Worm (Caenorhabditis elegans) whole organism, late embryonic: ENCODE measurements around the gene F59B10.3.
A peak's percentile ranks its signal among the peaks of the same experiment; 100 is the strongest.

Source experiments
- C38D4.7 ChIP-seq: fragments of 200-800 bp; sonication (Bioruptor generic); optimal IDR thresholded peaks from 2 replicates; lab custom pipeline; 2018; ENCODE audit warnings: mild to moderate bottlenecking, missing genetic modification characterization, moderate library complexity, missing compliant biosample characterization
- K02D7.2 ChIP-seq: sonication (generic microtip); optimal IDR thresholded peaks from 2 replicates; lab custom pipeline; 2017; ENCODE audit warnings: mild to moderate bottlenecking, missing genetic modification characterization, missing compliant biosample characterization
- Y22D7AL.16 ChIP-seq: sonication (generic microtip); optimal IDR thresholded peaks from 2 replicates; lab custom pipeline; 2016; ENCODE audit warnings: missing genetic modification characterization, missing compliant biosample characterization
- ceh-2 ChIP-seq: sonication (generic microtip); optimal IDR thresholded peaks from 2 replicates; lab custom pipeline; 2016; ENCODE audit warnings: missing genotype, missing genetic modification characterization, missing compliant biosample characterization
- ceh-22 ChIP-seq: sonication (generic microtip); optimal IDR thresholded peaks from 2 replicates; lab custom pipeline; 2017; ENCODE audit warnings: missing biosample characterization, missing genetic modification characterization
- ceh-31 ChIP-seq: sonication (generic microtip); optimal IDR thresholded peaks from 2 replicates; lab custom pipeline; 2016; ENCODE audit warnings: missing genetic modification characterization, missing compliant biosample characterization
- ceh-48 ChIP-seq: sonication (generic microtip); optimal IDR thresholded peaks from 2 replicates; lab custom pipeline; 2016; ENCODE audit warnings: missing genetic modification characterization, inconsistent platforms, missing compliant biosample characterization
- che-1 ChIP-seq: sonication (generic microtip); optimal IDR thresholded peaks from 2 replicates; lab custom pipeline; 2016; ENCODE audit warnings: mild to moderate bottlenecking, missing genetic modification characterization, missing compliant biosample characterization
- elt-2 ChIP-seq: sonication (generic microtip); optimal IDR thresholded peaks from 2 replicates; lab custom pipeline; 2016; ENCODE audit warnings: missing genetic modification reagents, missing genetic modification characterization, missing compliant biosample characterization
- elt-4 ChIP-seq: sonication (generic microtip); optimal IDR thresholded peaks from 2 replicates; lab custom pipeline; 2016; ENCODE audit warnings: missing genetic modification characterization, missing compliant biosample characterization
- ets-4 ChIP-seq: sonication (generic microtip); optimal IDR thresholded peaks from 2 replicates; lab custom pipeline; 2016; ENCODE audit warnings: missing genetic modification characterization, missing compliant biosample characterization
- eyg-1 ChIP-seq: sonication (generic microtip); optimal IDR thresholded peaks from 2 replicates; lab custom pipeline; 2016; ENCODE audit warnings: missing genotype, missing genetic modification characterization, missing compliant biosample characterization
- fax-1 ChIP-seq: sonication (generic microtip); optimal IDR thresholded peaks from 2 replicates; lab custom pipeline; 2016; ENCODE audit warnings: missing genotype, missing genetic modification characterization, missing compliant biosample characterization
- hlh-13 ChIP-seq: fragments of 200-800 bp; sonication (Bioruptor generic); optimal IDR thresholded peaks from 2 replicates; lab custom pipeline; 2018; ENCODE audit warnings: mild to moderate bottlenecking, missing genetic modification characterization, missing compliant biosample characterization
- hlh-30 ChIP-seq: sonication (generic microtip); optimal IDR thresholded peaks from 2 replicates; lab custom pipeline; 2017; ENCODE audit warnings: antibody characterized with exemption, missing genetic modification characterization, missing compliant biosample characterization; ENCODE audit not compliant: insufficient read depth
- hlh-6 ChIP-seq: sonication (generic microtip); optimal IDR thresholded peaks from 2 replicates; lab custom pipeline; 2016; ENCODE audit warnings: missing genotype, missing genetic modification characterization, missing compliant biosample characterization
- hlh-8 ChIP-seq: sonication (generic microtip); optimal IDR thresholded peaks from 2 replicates; lab custom pipeline; 2016; ENCODE audit warnings: missing genotype, missing genetic modification characterization, missing compliant biosample characterization
- lim-6 ChIP-seq: sonication (generic microtip); optimal IDR thresholded peaks from 2 replicates; lab custom pipeline; 2016; ENCODE audit warnings: missing genetic modification characterization, missing compliant biosample characterization
- lin-11 ChIP-seq: fragments of 200-800 bp; sonication (Bioruptor generic); optimal IDR thresholded peaks from 2 replicates; lab custom pipeline; 2018; ENCODE audit warnings: mild to moderate bottlenecking, missing genetic modification characterization, missing compliant biosample characterization
- madf-2 ChIP-seq: sonication (generic microtip); optimal IDR thresholded peaks from 2 replicates; lab custom pipeline; 2017; ENCODE audit warnings: missing genetic modification characterization, missing compliant biosample characterization
- mec-3 ChIP-seq: sonication (generic microtip); optimal IDR thresholded peaks from 2 replicates; lab custom pipeline; 2016; ENCODE audit warnings: borderline replicate concordance, missing genetic modification characterization, missing compliant biosample characterization
- npax-4 ChIP-seq: sonication (generic microtip); optimal IDR thresholded peaks from 2 replicates; lab custom pipeline; 2016; ENCODE audit warnings: missing genetic modification characterization, missing compliant biosample characterization
- odd-2 ChIP-seq: sonication (generic microtip); optimal IDR thresholded peaks from 2 replicates; lab custom pipeline; 2017; ENCODE audit warnings: antibody characterized with exemption, mild to moderate bottlenecking, missing genetic modification characterization, missing compliant biosample characterization
- pha-2 ChIP-seq: sonication (generic microtip); optimal IDR thresholded peaks from 2 replicates; lab custom pipeline; 2017; ENCODE audit warnings: mild to moderate bottlenecking, missing genetic modification characterization, missing compliant biosample characterization
- pqm-1 ChIP-seq: sonication (generic microtip); optimal IDR thresholded peaks from 2 replicates; lab custom pipeline; 2016; ENCODE audit warnings: missing genetic modification characterization, missing compliant biosample characterization
- pros-1 ChIP-seq: fragments of 150-350 bp; optimal IDR thresholded peaks from 2 replicates; lab custom pipeline; 2014; ENCODE audit warnings: missing biosample characterization, missing genetic modification reagents, missing genetic modification characterization
- ref-2 ChIP-seq: sonication (generic microtip); optimal IDR thresholded peaks from 2 replicates; lab custom pipeline; 2016; ENCODE audit warnings: missing genetic modification characterization, missing compliant biosample characterization
- syd-9 ChIP-seq: sonication (generic microtip); optimal IDR thresholded peaks from 2 replicates; lab custom pipeline; 2016; ENCODE audit warnings: mild to moderate bottlenecking, missing genetic modification characterization, moderate library complexity, missing compliant biosample characterization
- tbx-7 ChIP-seq: sonication (generic microtip); optimal IDR thresholded peaks from 2 replicates; lab custom pipeline; 2016; ENCODE audit warnings: missing genotype, missing genetic modification characterization, missing compliant biosample characterization
- ttx-3 ChIP-seq: sonication (generic microtip); optimal IDR thresholded peaks from 2 replicates; lab custom pipeline; 2016; ENCODE audit warnings: missing genetic modification reagents, missing genetic modification characterization, missing compliant biosample characterization
- unc-3 ChIP-seq, 2 experiments: fragments of 200-800 bp in 1 of 2; sonication (Bioruptor generic) in 1 of 2; sonication (generic microtip) in 1 of 2; conservative IDR thresholded peaks in 1 of 2; optimal IDR thresholded peaks in 1 of 2; 2 replicates each; pipeline versions ENCODE4 v1.3.6 to Lab custom; 2016 to 2022; ENCODE audit warnings: missing compliant biosample characterization in 2 of 2, missing genetic modification characterization in 2 of 2, missing genetic modification reagents in 1 of 2
- unc-55 ChIP-seq: sonication (generic microtip); optimal IDR thresholded peaks from 2 replicates; lab custom pipeline; 2017; ENCODE audit warnings: missing biosample characterization, missing genetic modification reagents, missing genetic modification characterization
- zip-5 ChIP-seq: sonication (generic microtip); optimal IDR thresholded peaks from 2 replicates; lab custom pipeline; 2016; ENCODE audit warnings: missing genetic modification characterization, missing compliant biosample characterization
- ztf-16 ChIP-seq: sonication (generic microtip); optimal IDR thresholded peaks from 2 replicates; lab custom pipeline; 2017; ENCODE audit warnings: missing genetic modification characterization, missing compliant biosample characterization

The F59B10.3 gene

DNA sequence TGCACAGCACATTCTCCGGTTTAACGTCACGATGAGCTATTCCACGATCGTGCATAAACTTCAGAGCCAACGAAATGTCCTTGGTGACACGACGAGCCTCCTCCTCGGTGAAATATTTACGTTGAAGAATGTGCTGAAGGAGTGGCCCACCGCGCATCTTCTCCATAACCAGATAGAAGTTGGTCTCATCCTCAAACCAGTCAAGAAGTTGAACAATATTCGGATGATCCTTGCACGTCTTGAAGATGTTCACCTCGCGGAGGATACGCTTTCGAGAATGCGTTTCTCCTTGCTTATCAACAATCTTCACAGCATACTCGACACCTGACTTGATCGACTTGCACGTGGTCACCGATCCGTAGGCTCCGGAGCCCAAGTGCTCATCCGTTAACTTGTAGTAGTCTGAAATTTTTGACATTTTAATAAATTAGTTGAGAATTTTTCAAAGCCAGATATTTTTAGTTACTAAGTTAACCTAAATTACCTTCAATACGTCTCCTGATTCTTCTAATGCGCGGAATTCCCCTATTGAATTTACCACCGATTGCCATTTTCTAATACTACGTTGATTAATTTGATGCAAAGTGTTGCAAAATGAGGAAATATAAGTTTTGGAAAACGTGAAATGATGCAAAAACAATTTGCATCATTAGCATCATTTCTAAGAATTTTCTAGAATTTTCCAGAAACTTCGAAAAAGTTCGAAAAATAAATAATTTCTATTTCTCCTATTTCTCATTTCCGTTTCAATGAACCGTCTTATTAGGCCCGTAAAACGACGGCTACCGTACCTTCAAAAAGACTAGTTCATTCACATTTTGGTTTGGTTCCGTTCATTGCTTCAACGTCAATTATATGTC lies 35.8 kb downstream of the F59B10.3 start:
- TF ChIP-seq ref-2 (tag; lab: Kevin White, UChicago) (no peak), lim-6 (tag; lab: Kevin White, UChicago) (no peak), npax-4 (tag; lab: Kevin White, UChicago) (no peak), mec-3 (tag; lab: Kevin White, UChicago) (no peak), fax-1 (tag; lab: Kevin White, UChicago) (no peak), hlh-30 (tag; lab: Kevin White, UChicago) (no peak), zip-5 (tag; lab: Kevin White, UChicago) (no peak), K02D7.2 (tag; lab: Kevin White, UChicago) (no peak), elt-4 (tag; lab: Kevin White, UChicago) (no peak), pqm-1 (tag; lab: Kevin White, UChicago) (no peak), Y22D7AL.16 (tag; lab: Kevin White, UChicago) (no peak), ets-4 (tag; lab: Kevin White, UChicago) (no peak), syd-9 (tag; lab: Kevin White, UChicago) (no peak), ceh-48 (no peak)

DNA sequence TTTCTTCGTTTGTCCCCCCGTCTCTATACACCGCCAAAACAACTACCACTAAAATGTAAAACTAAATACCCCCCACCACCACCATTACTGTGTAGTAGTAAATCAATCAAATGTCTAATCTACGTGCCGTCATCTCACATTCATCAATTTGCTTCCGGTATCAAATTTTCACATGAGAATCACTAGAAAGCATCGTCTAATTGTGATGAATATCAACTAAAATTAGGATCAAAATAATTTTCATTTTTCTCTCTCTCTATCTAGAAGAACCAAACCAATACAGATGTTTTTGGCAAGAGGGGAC lies 36.4 kb downstream of the F59B10.3 start:
- TF ChIP-seq Y22D7AL.16 (tag; lab: Kevin White, UChicago) (no peak), madf-2 (no peak), unc-55 (GFP tag; lab: Kevin White, UChicago) (peak; percentile 79)

DNA sequence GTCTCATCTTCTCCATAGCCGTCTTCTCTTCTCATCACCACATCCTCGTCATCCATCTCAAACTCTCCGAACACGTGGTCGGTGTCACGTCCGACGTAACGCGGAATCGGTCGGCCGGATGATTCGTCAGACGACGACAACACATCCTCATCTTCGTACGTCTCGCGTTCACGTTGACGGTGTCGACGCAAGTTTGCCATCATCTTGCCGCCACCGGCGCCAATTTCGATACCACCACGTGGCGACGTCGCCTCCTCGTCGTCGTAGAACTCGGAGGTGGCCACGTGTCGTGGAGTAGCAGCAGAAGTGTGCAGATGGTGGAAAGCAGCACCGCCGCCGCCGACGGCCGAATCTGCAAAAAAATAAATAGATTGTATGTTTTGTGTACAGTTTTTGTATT lies 37.0 kb downstream of the F59B10.3 start:
- TF ChIP-seq hlh-8 (tag; lab: Kevin White, UChicago): peak; percentile 26
- no peak for TF ChIP-seq unc-3 (GFP tag; conservative IDR thresholded peaks at IDR 0.05; lab: Robert Waterston, UW)
- TF ChIP-seq unc-3 (tag; optimal IDR thresholded peaks at IDR 0.05; lab: Kevin White, UChicago): no peak
- no peak for TF ChIP-seq C38D4.7
- TF ChIP-seq elt-4 (tag; lab: Kevin White, UChicago): peak; percentile 12
- TF ChIP-seq ttx-3: no peak
- TF ChIP-seq npax-4 (tag; lab: Kevin White, UChicago): no peak
- TF ChIP-seq hlh-6 (tag; lab: Kevin White, UChicago): peak; percentile 11
- no peak for TF ChIP-seq zip-5 (tag; lab: Kevin White, UChicago)
- peak; percentile 24 for TF ChIP-seq tbx-7 (tag; lab: Kevin White, UChicago)
- TF ChIP-seq hlh-30 (tag; lab: Kevin White, UChicago): no peak
- TF ChIP-seq eyg-1 (tag; lab: Kevin White, UChicago): no peak
- no peak for TF ChIP-seq pha-2
- peak; percentile 17 for TF ChIP-seq lim-6 (tag; lab: Kevin White, UChicago)

DNA sequence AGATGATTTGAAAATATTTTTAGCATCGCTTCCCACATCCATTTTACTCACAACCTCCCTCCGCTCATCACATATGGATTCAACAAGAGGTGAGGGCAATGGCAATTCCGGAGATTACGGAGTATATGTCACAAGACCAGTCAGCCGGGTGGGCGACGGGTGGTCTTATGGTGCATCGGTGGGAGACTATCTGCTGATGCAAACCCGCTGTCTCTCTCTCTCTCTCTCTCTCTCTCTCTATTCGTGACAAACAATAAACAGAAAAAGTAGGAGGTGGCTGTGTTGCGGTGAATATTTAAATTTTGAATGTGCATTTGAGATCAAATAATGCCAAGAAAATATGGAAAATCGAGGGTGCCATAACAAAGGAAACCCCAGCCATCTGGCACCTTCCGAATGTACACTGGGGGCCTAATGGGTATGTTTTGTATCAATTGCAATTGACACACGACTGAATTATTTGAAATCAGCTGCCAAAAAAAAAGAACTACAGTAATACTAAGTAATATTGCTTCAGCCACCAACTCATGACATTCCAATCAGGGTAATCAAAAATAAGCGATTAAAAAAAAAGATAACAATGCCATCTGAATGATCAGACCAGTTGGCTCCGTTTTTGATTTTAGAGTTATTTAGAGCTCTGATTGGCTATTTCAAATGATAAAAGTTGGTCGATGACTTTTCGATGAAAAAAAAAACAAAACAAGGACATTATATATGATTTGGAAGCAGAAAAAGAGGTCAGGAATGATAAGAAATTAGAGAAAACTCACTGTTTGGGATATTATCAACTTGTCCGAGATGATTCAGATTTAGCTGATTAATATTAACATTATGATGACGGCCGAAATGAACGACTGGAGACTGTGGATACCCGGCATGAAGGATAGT lies 37.7 kb downstream of the F59B10.3 start:
- TF ChIP-seq elt-2 (tag; lab: Kevin White, UChicago): peak; percentile 39
- no peak for TF ChIP-seq pros-1 (tag; lab: Kevin White, UChicago)
- no peak for TF ChIP-seq ceh-2 (tag; lab: Kevin White, UChicago)
- TF ChIP-seq che-1 (tag; lab: Kevin White, UChicago): no peak
- no peak for TF ChIP-seq hlh-13 (GFP tag; lab: Kevin White, UChicago)
- TF ChIP-seq lin-11: no peak
- TF ChIP-seq ztf-16 (tag; lab: Kevin White, UChicago): no peak
- TF ChIP-seq odd-2 (tag; lab: Kevin White, UChicago): no peak
- no peak for TF ChIP-seq unc-3 (GFP tag; conservative IDR thresholded peaks at IDR 0.05; lab: Robert Waterston, UW)
- TF ChIP-seq unc-3 (tag; optimal IDR thresholded peaks at IDR 0.05; lab: Kevin White, UChicago): no peak
- TF ChIP-seq ceh-31: peak; percentile 10
- TF ChIP-seq ceh-22: no peak
- peak; percentile 92 for TF ChIP-seq hlh-30 (tag; lab: Kevin White, UChicago)
